Worm (Caenorhabditis elegans): ENCODE measurements around the gene K11H3.8.

The K11H3.8 gene

DNA sequence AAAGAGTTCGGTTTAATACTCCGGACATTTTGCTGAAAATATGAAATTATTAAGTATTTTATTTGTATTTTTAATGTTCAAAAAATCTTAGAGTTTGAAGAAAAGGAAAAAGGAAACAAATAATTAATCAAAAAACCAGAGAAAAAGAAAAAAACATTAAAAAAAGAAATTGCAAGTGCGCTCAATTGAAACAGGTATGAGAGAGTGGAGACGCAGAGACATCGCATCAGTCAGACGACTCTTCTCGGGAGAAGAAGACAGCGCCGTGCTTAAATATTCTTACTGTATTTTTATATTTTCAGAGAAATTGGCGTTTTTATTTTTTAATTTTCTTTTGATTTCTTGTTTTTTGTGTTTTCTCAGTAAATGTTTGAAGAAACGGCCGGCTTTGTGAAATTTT is 13.1 kb downstream of the K11H3.8 start, which contains the start of gene mrpl-36 (continued):
- TF ChIP-seq ztf-11 (tag; optimal IDR thresholded peaks at IDR 0.05) (no peak), mep-1 (tag; optimal IDR thresholded peaks at IDR 0.05) (peak; percentile 38)

ce11 chrIII:9848603-9849002 is 13.6 kb downstream of the K11H3.8 start:
- TF ChIP-seq nhr-77 (tag; optimal IDR thresholded peaks at IDR 0.05) (no peak), swsn-7 (tag; optimal IDR thresholded peaks at IDR 0.05) (no peak), rnt-1 (tag; optimal IDR thresholded peaks at IDR 0.05) (peak; percentile 13), dpl-1 (GFP tag; optimal IDR thresholded peaks at IDR 0.05) (peak; percentile 49 to 69 (median 56)), xbp-1 (tag; optimal IDR thresholded peaks at IDR 0.05) (no peak), mef-2 (tag; optimal IDR thresholded peaks at IDR 0.05) (no peak), nhr-19 (GFP tag; conservative IDR thresholded peaks at IDR 0.05) (no peak), Y116A8C.19 (tag; optimal IDR thresholded peaks at IDR 0.05; ENCODE audit: borderline replicate concordance) (no peak), ceh-90 (tag; optimal IDR thresholded peaks at IDR 0.05) (no peak), fkh-8 (tag; optimal IDR thresholded peaks at IDR 0.05) (no peak), C34B4.2 (tag; optimal IDR thresholded peaks at IDR 0.05) (no peak), grh-1 (GFP tag; IDR thresholded peaks at IDR 0.05) (0 out of 2 replicates have a peak, but pooled peaks have one; percentile 10), ets-5 (GFP tag; IDR thresholded peaks at IDR 0.05) (no peak), pqm-1 (tag; optimal IDR thresholded peaks at IDR 0.05) (no peak), snu-23 (GFP tag; optimal IDR thresholded peaks at IDR 0.05) (no peak), skn-1 (tag; optimal IDR thresholded peaks at IDR 0.05) (no peak), lin-35 (GFP tag; optimal IDR thresholded peaks at IDR 0.05) (peak in 1 of 2 experiments; percentile 26), lin-39 (tag; optimal IDR thresholded peaks at IDR 0.05) (no peak), efl-1 (optimal IDR thresholded peaks at IDR 0.05) (peak; percentile 72 to 89), efl-1 (GFP tag; optimal IDR thresholded peaks at IDR 0.05 in 1 of 2) (peak; percentile 64 to 95), hlh-4 (tag; optimal IDR thresholded peaks at IDR 0.05) (no peak), lin-14 (GFP tag; optimal IDR thresholded peaks at IDR 0.05) (no peak)

- TF ChIP-seq nhr-85 (tag): peak; percentile 71
- TF ChIP-seq isw-1 (GFP tag; IDR thresholded peaks at IDR 0.05): 0 out of 2 replicates have a peak, but pooled peaks have one; percentile 3
These were observed 14.1 kb downstream of the K11H3.8 start for ce11 chrIII:9849111-9849510.

ce11 chrIII:9849950-9850349 is 15.0 kb downstream of the K11H3.8 start:
- TF ChIP-seq nhr-90 (tag; optimal IDR thresholded peaks at IDR 0.05; ENCODE audit: poor library complexity): peak; percentile 38
- peak; percentile 1 for TF ChIP-seq elt-2 (tag; optimal IDR thresholded peaks at IDR 0.05)
- peak; percentile 60 for TF ChIP-seq nhr-20 (tag; optimal IDR thresholded peaks at IDR 0.05)
- no peak for TF ChIP-seq aha-1 (tag; optimal IDR thresholded peaks at IDR 0.05)
- TF ChIP-seq aly-2 (tag; optimal IDR thresholded peaks at IDR 0.05): no peak
- TF ChIP-seq nhr-47 (tag; optimal IDR thresholded peaks at IDR 0.05): peak; percentile 2
- no peak for TF ChIP-seq efl-1 (optimal IDR thresholded peaks at IDR 0.05)
- TF ChIP-seq efl-1 (GFP tag; optimal IDR thresholded peaks at IDR 0.05 in 1 of 2): no peak
- no peak for TF ChIP-seq unc-62 (GFP tag; optimal IDR thresholded peaks at IDR 0.05)
- TF ChIP-seq nhr-28 (tag; optimal IDR thresholded peaks at IDR 0.05): no peak
- TF ChIP-seq lin-39 (tag; optimal IDR thresholded peaks at IDR 0.05): no peak
- TF ChIP-seq sup-37 (GFP tag; optimal IDR thresholded peaks at IDR 0.05): no peak
- TF ChIP-seq mdl-1 (tag; optimal IDR thresholded peaks at IDR 0.05): no peak
- no peak for TF ChIP-seq ceh-82 (tag; optimal IDR thresholded peaks at IDR 0.05)
- no peak for TF ChIP-seq sox-4 (tag; optimal IDR thresholded peaks at IDR 0.05)
- peak; percentile 59 for TF ChIP-seq nhr-71 (tag; optimal IDR thresholded peaks at IDR 0.05)
- no peak for TF ChIP-seq fkh-10 (GFP tag; optimal IDR thresholded peaks at IDR 0.05)
- TF ChIP-seq egl-27 (tag; optimal IDR thresholded peaks at IDR 0.05): peak in 1 of 2 experiments; percentile 29
- peak; percentile 29 for TF ChIP-seq pag-3 (tag; optimal IDR thresholded peaks at IDR 0.05; ENCODE audit: borderline replicate concordance, insufficient read depth)
- TF ChIP-seq tbx-2 (tag; optimal IDR thresholded peaks at IDR 0.05): no peak
- no peak for TF ChIP-seq ceh-63 (GFP tag; optimal IDR thresholded peaks at IDR 0.05)
- TF ChIP-seq lin-14 (GFP tag; optimal IDR thresholded peaks at IDR 0.05): peak; percentile 62
- no peak for TF ChIP-seq nhr-77 (tag; optimal IDR thresholded peaks at IDR 0.05)
- TF ChIP-seq isw-1 (GFP tag; IDR thresholded peaks at IDR 0.05): no peak
- TF ChIP-seq nhr-19 (GFP tag; conservative IDR thresholded peaks at IDR 0.05): no peak
- no peak for TF ChIP-seq lin-15B (tag; optimal IDR thresholded peaks at IDR 0.05)
- TF ChIP-seq ceh-8 (GFP tag; optimal IDR thresholded peaks at IDR 0.05): no peak
- peak in 5 of 6 experiments; percentile 3 to 71 (median 57) for TF ChIP-seq elt-3 (tag; optimal IDR thresholded peaks at IDR 0.05)
- TF ChIP-seq nhr-85 (tag): peak; percentile 57
